Fruit fly (Drosophila melanogaster) whole organism, embryonic: ENCODE results near the gene CG42237.
A peak's percentile ranks its signal among the peaks of the same experiment; 100 is the strongest.

Experiments used
- Adf1 ChIP-seq: fragments of 200-800 bp; sonication (Bioruptor generic); IDR thresholded peaks from 2 replicates; pipeline ENCODE4 v1.3.6; 2022; ENCODE audit warnings: missing biosample characterization, missing genetic modification characterization
- Asciz ChIP-seq: fragments of 200-800 bp; sonication (Bioruptor generic); optimal IDR thresholded peaks from 2 replicates; lab custom pipeline; 2017; ENCODE audit warnings: missing biosample characterization, mild to moderate bottlenecking, missing genetic modification characterization, missing genetic modification reagents
- B-H1 ChIP-seq: fragments of 200-800 bp; sonication (Bioruptor generic); IDR thresholded peaks from 3 replicates; pipeline ENCODE4 v1.3.6; 2022; ENCODE audit warnings: missing biosample characterization, missing genetic modification characterization
- Blimp-1 ChIP-seq: fragments of 200-800 bp; sonication (Bioruptor generic); optimal IDR thresholded peaks from 3 replicates; lab custom pipeline; 2018; ENCODE audit warnings: missing biosample characterization, missing genetic modification characterization, mild to moderate bottlenecking, moderate library complexity, missing genetic modification reagents
- CG10209 ChIP-seq: fragments of 200-800 bp; sonication (Bioruptor generic); optimal IDR thresholded peaks from 3 replicates; lab custom pipeline; 2017; ENCODE audit warnings: missing biosample characterization, mild to moderate bottlenecking, missing genetic modification characterization, missing genetic modification reagents
- CG11093 ChIP-seq: fragments of 200-800 bp; sonication (Bioruptor generic); IDR thresholded peaks from 3 replicates; pipeline ENCODE4 v1.3.6; 2022; ENCODE audit warnings: missing biosample characterization, missing genetic modification characterization
- CG13287 ChIP-seq: fragments of 200-800 bp; sonication (Bioruptor generic); IDR thresholded peaks from 2 replicates; pipeline ENCODE4 v1.3.6; 2022; ENCODE audit warnings: missing biosample characterization, missing genetic modification characterization; ENCODE audit not compliant: partially characterized antibody
- CG13424 ChIP-seq: fragments of 200-800 bp; sonication (Bioruptor generic); optimal IDR thresholded peaks from 2 replicates; lab custom pipeline; 2019; ENCODE audit warnings: missing biosample characterization, mild to moderate bottlenecking, missing genetic modification characterization, moderate library complexity
- CG14860 ChIP-seq: fragments of 200-800 bp; sonication (Bioruptor generic); IDR thresholded peaks from 3 replicates; pipeline ENCODE4 v1.3.6; 2022; ENCODE audit warnings: missing biosample characterization, missing genetic modification characterization; ENCODE audit not compliant: partially characterized antibody
- CG15696 ChIP-seq: fragments of 200-800 bp; sonication (Bioruptor generic); optimal IDR thresholded peaks from 2 replicates; lab custom pipeline; 2019; ENCODE audit warnings: missing biosample characterization, mild to moderate bottlenecking, missing genetic modification characterization, moderate library complexity
- CG16863 ChIP-seq: fragments of 200-800 bp; sonication (Bioruptor generic); optimal IDR thresholded peaks from 3 replicates; lab custom pipeline; 2016; ENCODE audit warnings: missing biosample characterization, missing genetic modification characterization
- CG17361 ChIP-seq: fragments of 200-800 bp; sonication (Bioruptor generic); IDR thresholded peaks from 3 replicates; pipeline ENCODE4 v1.3.6; 2022; ENCODE audit warnings: missing biosample characterization, missing genetic modification characterization
- CG17568 ChIP-seq: fragments of 200-800 bp; sonication (Bioruptor generic); optimal IDR thresholded peaks from 2 replicates; lab custom pipeline; 2018; ENCODE audit warnings: missing biosample characterization, mild to moderate bottlenecking, missing genetic modification characterization, moderate library complexity
- CG17612 ChIP-seq: fragments of 200-800 bp; sonication (Bioruptor generic); IDR thresholded peaks from 2 replicates; pipeline ENCODE4 v1.3.6; 2022; ENCODE audit warnings: missing biosample characterization, missing genetic modification characterization
- CG18262 ChIP-seq: fragments of 200-800 bp; optimal IDR thresholded peaks from 3 replicates; lab custom pipeline; 2019; ENCODE audit warnings: missing biosample characterization, mild to moderate bottlenecking, missing genetic modification characterization, moderate library complexity
- CG30403 ChIP-seq: fragments of 200-800 bp; sonication (Bioruptor generic); optimal IDR thresholded peaks from 3 replicates; lab custom pipeline; 2016; ENCODE audit warnings: missing biosample characterization, missing genetic modification characterization
- CG3163 ChIP-seq: fragments of 200-800 bp; sonication (Bioruptor generic); optimal IDR thresholded peaks from 3 replicates; lab custom pipeline; 2016; ENCODE audit warnings: missing biosample characterization, missing genetic modification characterization
- CG34376 ChIP-seq: fragments of 200-800 bp; sonication (Bioruptor generic); optimal IDR thresholded peaks from 2 replicates; lab custom pipeline; 2018; ENCODE audit warnings: missing biosample characterization, mild to moderate bottlenecking, missing genetic modification characterization
- CG3995 ChIP-seq: fragments of 200-800 bp; sonication (Bioruptor generic); optimal IDR thresholded peaks from 3 replicates; lab custom pipeline; 2016; ENCODE audit warnings: missing biosample characterization, missing genetic modification characterization
- CG43689 ChIP-seq: fragments of 200-800 bp; sonication (Bioruptor generic); IDR thresholded peaks from 2 replicates; pipeline ENCODE4 v1.3.6; 2022; ENCODE audit warnings: missing biosample characterization, missing genetic modification characterization
- CG7556 ChIP-seq: fragments of 200-800 bp; sonication (Bioruptor generic); optimal IDR thresholded peaks from 2 replicates; lab custom pipeline; 2017; ENCODE audit warnings: missing biosample characterization, mild to moderate bottlenecking, missing genetic modification characterization
- CG7839 ChIP-seq: fragments of 200-800 bp; sonication (Bioruptor generic); optimal IDR thresholded peaks from 3 replicates; lab custom pipeline; 2018; ENCODE audit warnings: missing biosample characterization, mild to moderate bottlenecking, missing genetic modification characterization, moderate library complexity
- CG9609 ChIP-seq: fragments of 200-800 bp; sonication (Bioruptor generic); optimal IDR thresholded peaks from 3 replicates; lab custom pipeline; 2016; ENCODE audit warnings: missing biosample characterization, missing genetic modification characterization
- Camta ChIP-seq: fragments of 200-800 bp; sonication (Bioruptor generic); optimal IDR thresholded peaks from 2 replicates; lab custom pipeline; 2016; ENCODE audit warnings: missing biosample characterization, missing genetic modification characterization
- CrebB ChIP-seq: fragments of 200-800 bp; sonication (Bioruptor generic); optimal IDR thresholded peaks from 3 replicates; lab custom pipeline; 2018; ENCODE audit warnings: missing biosample characterization, mild to moderate bottlenecking, missing genetic modification characterization
- HmgZ ChIP-seq: fragments of 200-800 bp; sonication (Bioruptor generic); optimal IDR thresholded peaks from 2 replicates; lab custom pipeline; 2018; ENCODE audit warnings: missing biosample characterization, mild to moderate bottlenecking, missing genetic modification characterization
- Lim3 ChIP-seq: fragments of 200-800 bp; sonication (Bioruptor generic); IDR thresholded peaks from 2 replicates; pipeline ENCODE4 v1.3.6; 2022; ENCODE audit warnings: missing biosample characterization, missing genetic modification characterization
- NC2α ChIP-seq: fragments of 200-800 bp; sonication (Bioruptor generic); optimal IDR thresholded peaks from 2 replicates; lab custom pipeline; 2016; ENCODE audit warnings: missing biosample characterization, missing genetic modification characterization
- Nf-YC ChIP-seq: fragments of 200-800 bp; optimal IDR thresholded peaks from 3 replicates; lab custom pipeline; 2019; ENCODE audit warnings: missing biosample characterization, mild to moderate bottlenecking, missing genetic modification characterization, moderate library complexity
- PHDP ChIP-seq: fragments of 200-800 bp; sonication (Bioruptor generic); optimal IDR thresholded peaks from 3 replicates; lab custom pipeline; 2018; ENCODE audit warnings: missing biosample characterization, mild to moderate bottlenecking, missing genetic modification characterization, moderate library complexity
- Sry-δ ChIP-seq: fragments of 200-800 bp; sonication (Bioruptor generic); optimal IDR thresholded peaks from 2 replicates; lab custom pipeline; 2016; ENCODE audit warnings: missing biosample characterization, missing genetic modification characterization
- ap ChIP-seq: fragments of 200-800 bp; sonication (Bioruptor generic); IDR thresholded peaks from 2 replicates; pipeline ENCODE4 v1.3.6; 2022; ENCODE audit warnings: missing biosample characterization, missing genetic modification characterization
- ase ChIP-seq: fragments of 200-800 bp; sonication (Bioruptor generic); IDR thresholded peaks from 3 replicates; pipeline ENCODE4 v1.3.6; 2022; ENCODE audit warnings: missing biosample characterization, missing genetic modification characterization
- cad ChIP-seq: fragments of >200 bp; optimal IDR thresholded peaks from 2 replicates; lab custom pipeline; 2017; ENCODE audit warnings: missing biosample characterization, missing genetic modification characterization
- chm ChIP-seq: fragments of 200-800 bp; sonication (Bioruptor generic); IDR thresholded peaks from 2 replicates; pipeline ENCODE4 v1.3.6; 2022; ENCODE audit warnings: missing biosample characterization, missing genetic modification characterization
- esg ChIP-seq: fragments of 200-800 bp; sonication (Bioruptor generic); conservative IDR thresholded peaks from 2 replicates; pipeline ENCODE4 v1.3.6; 2022; ENCODE audit warnings: missing biosample characterization, missing genetic modification characterization
- fru ChIP-seq: fragments of >200 bp; optimal IDR thresholded peaks from 2 replicates; lab custom pipeline; 2017
- gcm ChIP-seq: fragments of 200-800 bp; sonication (Bioruptor generic); optimal IDR thresholded peaks from 2 replicates; lab custom pipeline; 2019; ENCODE audit warnings: missing biosample characterization, mild to moderate bottlenecking, missing genetic modification characterization, moderate library complexity
- grn ChIP-seq: fragments of 200-800 bp; sonication (Bioruptor generic); optimal IDR thresholded peaks from 3 replicates; lab custom pipeline; 2017; ENCODE audit warnings: missing biosample characterization, missing genetic modification characterization
- gsb ChIP-seq: fragments of 200-800 bp; sonication (Bioruptor generic); IDR thresholded peaks from 2 replicates; pipeline ENCODE4 v1.3.6; 2022; ENCODE audit warnings: missing biosample characterization, missing genetic modification characterization
- gsb-n ChIP-seq: fragments of 200-800 bp; sonication (Bioruptor generic); optimal IDR thresholded peaks from 3 replicates; lab custom pipeline; 2018; ENCODE audit warnings: missing biosample characterization, mild to moderate bottlenecking, missing genetic modification characterization
- hb ChIP-seq: fragments of 200-800 bp; sonication (Bioruptor generic); IDR thresholded peaks from 3 replicates; pipeline ENCODE4 v1.3.6; 2022; ENCODE audit warnings: missing biosample characterization, missing genetic modification characterization; ENCODE audit not compliant: partially characterized antibody
- hbn ChIP-seq: fragments of 200-800 bp; sonication (Bioruptor generic); IDR thresholded peaks from 2 replicates; pipeline ENCODE4 v1.3.6; 2022; ENCODE audit warnings: missing biosample characterization, missing genetic modification characterization; ENCODE audit not compliant: partially characterized antibody
- ken ChIP-seq: fragments of 200-800 bp; sonication (Bioruptor generic); IDR thresholded peaks from 3 replicates; pipeline ENCODE4 v1.3.6; 2022; ENCODE audit warnings: missing biosample characterization, missing genetic modification characterization
- lilli ChIP-seq: fragments of 200-800 bp; sonication (Bioruptor generic); optimal IDR thresholded peaks from 3 replicates; lab custom pipeline; 2016; ENCODE audit warnings: missing biosample characterization, missing genetic modification characterization
- nau ChIP-seq: fragments of 200-800 bp; sonication (Bioruptor generic); optimal IDR thresholded peaks from 3 replicates; lab custom pipeline; 2017; ENCODE audit warnings: missing biosample characterization, mild to moderate bottlenecking, missing genetic modification characterization, missing genetic modification reagents
- odd ChIP-seq: fragments of 200-800 bp; sonication (Bioruptor generic); optimal IDR thresholded peaks from 2 replicates; lab custom pipeline; 2017; ENCODE audit warnings: missing biosample characterization, mild to moderate bottlenecking, missing genetic modification characterization
- pum ChIP-seq: fragments of 200-800 bp; sonication (Bioruptor generic); optimal IDR thresholded peaks from 2 replicates; lab custom pipeline; 2016; ENCODE audit warnings: missing biosample characterization, missing genetic modification characterization
- tap ChIP-seq: fragments of 200-800 bp; optimal IDR thresholded peaks from 3 replicates; lab custom pipeline; 2019; ENCODE audit warnings: missing biosample characterization, mild to moderate bottlenecking, missing genetic modification characterization, moderate library complexity
- tna ChIP-seq: fragments of 200-800 bp; sonication (Bioruptor generic); IDR thresholded peaks from 2 replicates; pipeline ENCODE4 v1.3.6; 2022; ENCODE audit warnings: missing biosample characterization, missing genetic modification characterization; ENCODE audit not compliant: partially characterized antibody

Gene CG42237

dm6 chrX:13105220-13105619 lies 9.7 kb upstream of the CG42237 start (continued):
- peak; percentile 23 for TF ChIP-seq Nf-YC (tag; lab: Kevin White, UChicago)
- peak; percentile 48 for TF ChIP-seq CG17568 (GFP tag; lab: Kevin White, UChicago)
- peak; percentile 2 for TF ChIP-seq odd
- peak; percentile 49 for TF ChIP-seq PHDP (tag; lab: Kevin White, UChicago)
- TF ChIP-seq CG34376 (GFP tag; lab: Kevin White, UChicago): peak; percentile 42
- no peak for TF ChIP-seq Sry-δ (GFP tag; lab: Kevin White, UChicago)
- peak; percentile 21 for TF ChIP-seq CG13424
- TF ChIP-seq ken: 0 out of 3 replicates have a peak, but pooled peaks have one; percentile 4
- peak; percentile 10 for TF ChIP-seq CrebB (tag; lab: Kevin White, UChicago)

- TF ChIP-seq CG10209 (GFP tag; lab: Kevin White, UChicago): no peak
- TF ChIP-seq tap (tag; lab: Kevin White, UChicago): no peak
- no peak for TF ChIP-seq ap
- no peak for TF ChIP-seq chm (GFP tag; lab: Robert Waterston, UW)
- peak; percentile 6 for TF ChIP-seq CG7556 (GFP tag; lab: Kevin White, UChicago)
- TF ChIP-seq CG43689 (GFP tag; lab: Robert Waterston, UW): no peak
- no peak for TF ChIP-seq ase (GFP tag; lab: Robert Waterston, UW)
- no peak for TF ChIP-seq fru
- TF ChIP-seq cad (GFP tag; lab: Kevin White, UChicago): no peak
- no peak for TF ChIP-seq gcm (GFP tag; lab: Kevin White, UChicago)
- no peak for TF ChIP-seq NC2α (GFP tag; lab: Kevin White, UChicago)
- TF ChIP-seq esg: no peak
- no peak for TF ChIP-seq B-H1 (GFP tag; lab: Robert Waterston, UW)
- no peak for TF ChIP-seq hb (GFP tag; lab: Robert Waterston, UW)
- no peak for TF ChIP-seq nau (GFP tag; lab: Kevin White, UChicago)
- no peak for TF ChIP-seq CG3995
- TF ChIP-seq Lim3 (GFP tag; lab: Robert Waterston, UW): no peak
- TF ChIP-seq CG16863: no peak
- no peak for TF ChIP-seq CG17361 (GFP tag; lab: Robert Waterston, UW)
- no peak for TF ChIP-seq hbn
- no peak for TF ChIP-seq gsb (GFP tag; lab: Robert Waterston, UW)
- no peak for TF ChIP-seq CG13287 (GFP tag; lab: Robert Waterston, UW)
- peak; percentile 50 for TF ChIP-seq CG15696 (tag; lab: Kevin White, UChicago)
- TF ChIP-seq lilli (GFP tag; lab: Kevin White, UChicago): no peak
- no peak for TF ChIP-seq CG3163
- TF ChIP-seq CG18262 (tag; lab: Kevin White, UChicago): peak; percentile 4
- TF ChIP-seq gsb-n (tag; lab: Kevin White, UChicago): no peak
- TF ChIP-seq CG30403 (GFP tag; lab: Kevin White, UChicago): no peak
- no peak for TF ChIP-seq Adf1 (GFP tag; lab: Robert Waterston, UW)
- TF ChIP-seq Camta: no peak
- TF ChIP-seq tna: no peak
- TF ChIP-seq CG9609 (GFP tag; lab: Kevin White, UChicago): no peak
- no peak for TF ChIP-seq pum
- peak; percentile 47 for TF ChIP-seq Asciz (GFP tag; lab: Kevin White, UChicago)
- TF ChIP-seq CG11093: no peak
- TF ChIP-seq CG14860 (GFP tag; lab: Robert Waterston, UW): no peak
- TF ChIP-seq Blimp-1 (GFP tag; lab: Kevin White, UChicago): peak; percentile 9
- TF ChIP-seq HmgZ (tag; lab: Kevin White, UChicago): no peak
- 0 out of 2 replicates have a peak, but pooled peaks have one; percentile 12 for TF ChIP-seq CG17612 (GFP tag; lab: Robert Waterston, UW)
- TF ChIP-seq grn (GFP tag; lab: Kevin White, UChicago): no peak
- peak; percentile 24 for TF ChIP-seq CG7839
Measured at dm6 chrX:13108144-13108824, 6.6 kb upstream of the CG42237 start, which contains the start of gene Fer3HCH. Fer3HCH (minus strand) TSS chrX:13108194.
